Fruit fly (Drosophila melanogaster): ENCODE measurements around the gene CG7860.
A peak's percentile ranks its signal among the peaks of the same experiment; 100 is the strongest.

CG7860 gene

dm6 chrX:15594230-15594857, 25.6 kb downstream of the CG7860 start:
- TF ChIP-seq Myc (optimal IDR thresholded peaks at IDR 0.05) (peak; percentile 68), h (GFP tag; optimal IDR thresholded peaks at IDR 0.05) (peak; percentile 13), CrebA (GFP tag; optimal IDR thresholded peaks at IDR 0.05; ENCODE audit: borderline replicate concordance) (no peak), fru (GFP tag; optimal IDR thresholded peaks at IDR 0.05) (no peak), HLH106 (tag; optimal IDR thresholded peaks at IDR 0.05) (peak; percentile 27), brk (GFP tag; optimal IDR thresholded peaks at IDR 0.05) (peak; percentile 28), Hnf4 (GFP tag; optimal IDR thresholded peaks at IDR 0.05) (peak; percentile 32), dmrt93B (GFP tag; optimal IDR thresholded peaks at IDR 0.05) (no peak), foxo (GFP tag; optimal IDR thresholded peaks at IDR 0.05) (peak in 1 of 2 experiments; percentile 20), rgr (GFP tag; optimal IDR thresholded peaks at IDR 0.05) (peak; percentile 19)

- TF ChIP-seq h (GFP tag; optimal IDR thresholded peaks at IDR 0.05) (peak; percentile 24), HLH106 (tag; optimal IDR thresholded peaks at IDR 0.05) (peak; percentile 36), woc (GFP tag; optimal IDR thresholded peaks at IDR 0.05) (no peak), Dfd (GFP tag; optimal IDR thresholded peaks at IDR 0.05) (no peak), fru (GFP tag; optimal IDR thresholded peaks at IDR 0.05) (peak; percentile 4), ey (GFP tag; optimal IDR thresholded peaks at IDR 0.05) (peak; percentile 7), foxo (GFP tag; optimal IDR thresholded peaks at IDR 0.05) (peak in 1 of 2 experiments; percentile 22)
These were observed 30.9 kb downstream of the CG7860 start for dm6 chrX:15599697-15600096.

- TF ChIP-seq CG9705 (GFP tag; optimal IDR thresholded peaks at IDR 0.05) = no peak
- TF ChIP-seq sage (GFP tag; optimal IDR thresholded peaks at IDR 0.05) = no peak
- TF ChIP-seq Hr78 (GFP tag; optimal IDR thresholded peaks at IDR 0.05) = no peak
- no peak for TF ChIP-seq Hr83 (GFP tag; optimal IDR thresholded peaks at IDR 0.05; ENCODE audit: poor library complexity, severe bottlenecking)
- no peak for TF ChIP-seq Dfd (GFP tag; optimal IDR thresholded peaks at IDR 0.05)
- TF ChIP-seq brk (GFP tag; optimal IDR thresholded peaks at IDR 0.05) = no peak
- TF ChIP-seq sv (GFP tag; optimal IDR thresholded peaks at IDR 0.05) = no peak
- TF ChIP-seq h (GFP tag; optimal IDR thresholded peaks at IDR 0.05) = no peak
- no peak for TF ChIP-seq fru (GFP tag; optimal IDR thresholded peaks at IDR 0.05)
- TF ChIP-seq rgr (GFP tag; optimal IDR thresholded peaks at IDR 0.05) = no peak
- TF ChIP-seq dmrt93B (GFP tag; optimal IDR thresholded peaks at IDR 0.05) = no peak
- no peak for TF ChIP-seq Myc (optimal IDR thresholded peaks at IDR 0.05)
- TF ChIP-seq dsf (GFP tag; optimal IDR thresholded peaks at IDR 0.05; ENCODE audit: borderline replicate concordance) = no peak
These were observed 32.5 kb downstream of the CG7860 start for dm6 chrX:15601285-15601684.

dm6 chrX:15602438-15602837, 33.6 kb downstream of the CG7860 start:
- no peak for TF ChIP-seq tai (GFP tag; optimal IDR thresholded peaks at IDR 0.05)
- peak; percentile 18 for TF ChIP-seq rgr (GFP tag; optimal IDR thresholded peaks at IDR 0.05)
- TF ChIP-seq h (GFP tag; optimal IDR thresholded peaks at IDR 0.05) = peak; percentile 17
- TF ChIP-seq dsf (GFP tag; optimal IDR thresholded peaks at IDR 0.05; ENCODE audit: borderline replicate concordance) = no peak

dm6 chrX:15608751-15609345, 40.1 kb downstream of the CG7860 start:
- TF ChIP-seq pan (optimal IDR thresholded peaks at IDR 0.05) = no peak
- TF ChIP-seq woc (GFP tag; optimal IDR thresholded peaks at IDR 0.05) = peak; percentile 18
- peak; percentile 71 for TF ChIP-seq psq (GFP tag; optimal IDR thresholded peaks at IDR 0.05)
- TF ChIP-seq dl (GFP tag; optimal IDR thresholded peaks at IDR 0.05; ENCODE audit: insufficient read depth in 1 of 2, partially characterized antibody in 2 of 2) = no peak
- TF ChIP-seq fru (GFP tag; optimal IDR thresholded peaks at IDR 0.05) = peak; percentile 26
- no peak for TF ChIP-seq HLH106 (tag; optimal IDR thresholded peaks at IDR 0.05)
- no peak for TF ChIP-seq h (GFP tag; optimal IDR thresholded peaks at IDR 0.05)
- peak; percentile 29 for TF ChIP-seq Vsx2 (GFP tag; optimal IDR thresholded peaks at IDR 0.05; ENCODE audit: partially characterized antibody)

- TF ChIP-seq CG32264 (GFP tag; optimal IDR thresholded peaks at IDR 0.05) (no peak), GATAd (GFP tag; optimal IDR thresholded peaks at IDR 0.05) (no peak), Abd-B (GFP tag; optimal IDR thresholded peaks at IDR 0.05) (no peak), CG9705 (GFP tag; optimal IDR thresholded peaks at IDR 0.05) (no peak), jim (GFP tag; optimal IDR thresholded peaks at IDR 0.05) (no peak), Dif (GFP tag; optimal IDR thresholded peaks at IDR 0.05; ENCODE audit: partially characterized antibody) (no peak), Sp1 (GFP tag; optimal IDR thresholded peaks at IDR 0.05) (no peak), rgr (GFP tag; optimal IDR thresholded peaks at IDR 0.05) (no peak), psq (GFP tag; optimal IDR thresholded peaks at IDR 0.05) (no peak), Vsx2 (GFP tag; optimal IDR thresholded peaks at IDR 0.05; ENCODE audit: partially characterized antibody) (no peak), Hr78 (GFP tag; optimal IDR thresholded peaks at IDR 0.05) (no peak), Mio (GFP tag; optimal IDR thresholded peaks at IDR 0.05) (no peak), sage (GFP tag; optimal IDR thresholded peaks at IDR 0.05) (no peak), brk (GFP tag; optimal IDR thresholded peaks at IDR 0.05) (no peak), N (GFP tag; optimal IDR thresholded peaks at IDR 0.05) (no peak), foxo (GFP tag; optimal IDR thresholded peaks at IDR 0.05) (no peak), Rel (GFP tag; optimal IDR thresholded peaks at IDR 0.05) (no peak), Rel (tag; optimal IDR thresholded peaks at IDR 0.05) (no peak), usp (GFP tag; optimal IDR thresholded peaks at IDR 0.05) (no peak)
These were observed 40.6 kb downstream of the CG7860 start for dm6 chrX:15609351-15609750.

Measured in whole organism, wandering third instar larva.